Fruit fly (Drosophila melanogaster) whole organism, prepupa: ENCODE data around the gene AGO2.
A peak's percentile ranks its signal among the peaks of the same experiment; 100 is the strongest.

ENCODE experiments used
- Blimp-1 ChIP-seq: fragments of 200-800 bp; sonication (Bioruptor generic); optimal IDR thresholded peaks from 3 replicates; lab custom pipeline; 2017; ENCODE audit warnings: missing biosample characterization, missing genetic modification characterization, mild to moderate bottlenecking, moderate library complexity, missing genetic modification reagents
- CG10631 ChIP-seq: fragments of 200-800 bp; sonication (Bioruptor generic); optimal IDR thresholded peaks from 2 replicates; lab custom pipeline; 2016; ENCODE audit warnings: missing biosample characterization, missing genetic modification characterization
- CG10669 ChIP-seq: fragments of 200-800 bp; sonication (Bioruptor generic); optimal IDR thresholded peaks from 3 replicates; lab custom pipeline; 2018; ENCODE audit warnings: missing biosample characterization, mild to moderate bottlenecking, missing genetic modification characterization, moderate library complexity
- CG11294 ChIP-seq: fragments of 200-800 bp; sonication (Bioruptor generic); IDR thresholded peaks from 2 replicates; pipeline ENCODE4 v1.3.6; 2022; ENCODE audit warnings: missing biosample characterization, missing genetic modification characterization
- CG11902 ChIP-seq: fragments of 200-800 bp; sonication (Bioruptor generic); optimal IDR thresholded peaks from 3 replicates; lab custom pipeline; 2016; ENCODE audit warnings: missing biosample characterization, missing genetic modification characterization
- CG15336 ChIP-seq: fragments of 200-800 bp; sonication (Bioruptor generic); IDR thresholded peaks from 2 replicates; pipeline ENCODE4 v1.3.6; 2022; ENCODE audit warnings: missing biosample characterization, missing genetic modification characterization
- CG1621 ChIP-seq: fragments of 200-800 bp; sonication (Bioruptor generic); optimal IDR thresholded peaks from 3 replicates; lab custom pipeline; 2018; ENCODE audit warnings: missing biosample characterization, mild to moderate bottlenecking, missing genetic modification characterization
- CG16779 ChIP-seq: fragments of 200-800 bp; sonication (Bioruptor generic); optimal IDR thresholded peaks from 3 replicates; lab custom pipeline; 2017; ENCODE audit warnings: missing biosample characterization, mild to moderate bottlenecking, missing genetic modification characterization
- CG31627 ChIP-seq: fragments of 200-800 bp; sonication (Bioruptor generic); optimal IDR thresholded peaks from 3 replicates; lab custom pipeline; 2016; ENCODE audit warnings: missing biosample characterization, missing genetic modification characterization
- CG3919 ChIP-seq: fragments of 200-800 bp; sonication (Bioruptor generic); optimal IDR thresholded peaks from 3 replicates; lab custom pipeline; 2016; ENCODE audit warnings: missing biosample characterization, missing genetic modification characterization
- CG6163 ChIP-seq: fragments of 200-800 bp; sonication (Bioruptor generic); IDR thresholded peaks from 3 replicates; pipeline ENCODE4 v1.3.6; 2022; ENCODE audit warnings: missing biosample characterization, missing genetic modification characterization
- CG6808 ChIP-seq: fragments of 200-800 bp; sonication (Bioruptor generic); optimal IDR thresholded peaks from 3 replicates; lab custom pipeline; 2017; ENCODE audit warnings: missing biosample characterization, missing genetic modification characterization, mild to moderate bottlenecking, moderate library complexity, missing genetic modification reagents
- CG6854 ChIP-seq: fragments of 200-800 bp; sonication (Bioruptor generic); optimal IDR thresholded peaks from 2 replicates; lab custom pipeline; 2017; ENCODE audit warnings: missing biosample characterization, mild to moderate bottlenecking, missing genetic modification characterization
- CG7368 ChIP-seq: fragments of 200-800 bp; sonication (Bioruptor generic); optimal IDR thresholded peaks from 3 replicates; lab custom pipeline; 2016; ENCODE audit warnings: missing biosample characterization, missing genetic modification characterization
- CG8119 ChIP-seq: fragments of 200-800 bp; sonication (Bioruptor generic); IDR thresholded peaks from 3 replicates; pipeline ENCODE4 v1.3.6; 2022; ENCODE audit warnings: missing biosample characterization, missing genetic modification characterization
- CG8319 ChIP-seq: fragments of 200-800 bp; sonication (Bioruptor generic); optimal IDR thresholded peaks from 3 replicates; lab custom pipeline; 2016; ENCODE audit warnings: missing biosample characterization, missing genetic modification characterization
- CG8632 ChIP-seq: fragments of 200-800 bp; sonication (Bioruptor generic); optimal IDR thresholded peaks from 3 replicates; lab custom pipeline; 2016; ENCODE audit warnings: missing biosample characterization, missing genetic modification characterization
- Eip75B ChIP-seq: fragments of 200-800 bp; sonication (Bioruptor generic); optimal IDR thresholded peaks from 3 replicates; lab custom pipeline; 2016; ENCODE audit warnings: missing biosample characterization, missing genetic modification characterization
- Eip78C ChIP-seq: fragments of 200-800 bp; sonication (Bioruptor generic); peaks from one replicate; lab custom pipeline; 2016; ENCODE audit warnings: missing biosample characterization, missing genetic modification characterization
- Eip93F ChIP-seq: fragments of 200-800 bp; sonication (Bioruptor generic); optimal IDR thresholded peaks from 2 replicates; lab custom pipeline; 2016; ENCODE audit warnings: missing biosample characterization, mild to moderate bottlenecking, missing genetic modification characterization
- Ets96B ChIP-seq: fragments of 200-800 bp; optimal IDR thresholded peaks from 2 replicates; lab custom pipeline; 2019; ENCODE audit warnings: missing biosample characterization, mild to moderate bottlenecking, missing genetic modification characterization, moderate library complexity
- Hr38 ChIP-seq: sonication (Bioruptor generic); optimal IDR thresholded peaks from 2 replicates; lab custom pipeline; 2016; ENCODE audit warnings: missing biosample characterization, missing genetic modification characterization
- Hr4 ChIP-seq: fragments of 200-800 bp; sonication (Bioruptor generic); optimal IDR thresholded peaks from 3 replicates; lab custom pipeline; 2016; ENCODE audit warnings: missing biosample characterization, missing genetic modification characterization
- Lpt ChIP-seq: fragments of 200-800 bp; sonication (Bioruptor generic); optimal IDR thresholded peaks from 3 replicates; lab custom pipeline; 2016; ENCODE audit warnings: missing biosample characterization, missing genetic modification characterization
- Met ChIP-seq: fragments of 200-800 bp; sonication (Bioruptor generic); optimal IDR thresholded peaks from 3 replicates; lab custom pipeline; 2016; ENCODE audit warnings: missing biosample characterization, missing genetic modification characterization
- OdsH ChIP-seq: fragments of 200-800 bp; sonication (Bioruptor generic); optimal IDR thresholded peaks from 3 replicates; lab custom pipeline; 2016; ENCODE audit warnings: missing biosample characterization, missing genetic modification characterization
- Sox102F ChIP-seq: fragments of 200-800 bp; sonication (Bioruptor generic); optimal IDR thresholded peaks from 2 replicates; lab custom pipeline; 2016; ENCODE audit warnings: missing biosample characterization, mild to moderate bottlenecking, missing genetic modification characterization
- Sox15 ChIP-seq: fragments of 200-800 bp; sonication (Bioruptor generic); optimal IDR thresholded peaks from 3 replicates; lab custom pipeline; 2016; ENCODE audit warnings: missing biosample characterization, missing genetic modification characterization
- achi ChIP-seq: fragments of 200-800 bp; sonication (Bioruptor generic); optimal IDR thresholded peaks from 3 replicates; lab custom pipeline; 2016; ENCODE audit warnings: missing biosample characterization, missing genetic modification characterization
- acj6 ChIP-seq: fragments of 200-800 bp; sonication (Bioruptor generic); optimal IDR thresholded peaks from 3 replicates; lab custom pipeline; 2016; ENCODE audit warnings: missing biosample characterization, missing genetic modification characterization
- cyc ChIP-seq: fragments of 200-800 bp; sonication (Bioruptor generic); optimal IDR thresholded peaks from 3 replicates; lab custom pipeline; 2016; ENCODE audit warnings: missing biosample characterization, missing genetic modification characterization
- dac ChIP-seq: fragments of 200-800 bp; sonication (Bioruptor generic); optimal IDR thresholded peaks from 2 replicates; lab custom pipeline; 2017; ENCODE audit warnings: missing biosample characterization, mild to moderate bottlenecking, missing genetic modification characterization
- eg ChIP-seq: fragments of 200-800 bp; sonication (Bioruptor generic); IDR thresholded peaks from 3 replicates; pipeline ENCODE4 v1.3.6; 2022; ENCODE audit warnings: missing biosample characterization, missing genetic modification characterization
- esn ChIP-seq: fragments of 200-800 bp; sonication (Bioruptor generic); optimal IDR thresholded peaks from 2 replicates; lab custom pipeline; 2016; ENCODE audit warnings: missing biosample characterization, mild to moderate bottlenecking, missing genetic modification characterization, moderate library complexity
- fkh ChIP-seq: fragments of 200-800 bp; sonication (Bioruptor generic); optimal IDR thresholded peaks from 3 replicates; lab custom pipeline; 2017; ENCODE audit warnings: missing biosample characterization, mild to moderate bottlenecking, missing genetic modification characterization, moderate library complexity
- lz ChIP-seq: fragments of 200-800 bp; sonication (Bioruptor generic); optimal IDR thresholded peaks from 3 replicates; lab custom pipeline; 2016; ENCODE audit warnings: missing biosample characterization, missing genetic modification characterization
- net ChIP-seq: fragments of 200-800 bp; sonication (Bioruptor generic); optimal IDR thresholded peaks from 3 replicates; lab custom pipeline; 2016; ENCODE audit warnings: missing biosample characterization, missing genetic modification characterization
- pdm3 ChIP-seq: fragments of 200-800 bp; sonication (Bioruptor generic); optimal IDR thresholded peaks from 3 replicates; lab custom pipeline; 2016; ENCODE audit warnings: missing biosample characterization, missing genetic modification characterization
- ss ChIP-seq, 2 experiments: fragments of 200-800 bp; sonication (Bioruptor generic); optimal IDR thresholded peaks; 2 replicates in 1 of 2; 3 replicates in 1 of 2; lab custom pipeline; 2017 to 2018; ENCODE audit warnings: mild to moderate bottlenecking in 2 of 2, missing biosample characterization in 2 of 2, missing genetic modification characterization in 2 of 2, moderate library complexity in 1 of 2
- topi ChIP-seq: fragments of 200-800 bp; sonication (Bioruptor generic); optimal IDR thresholded peaks from 3 replicates; lab custom pipeline; 2016; ENCODE audit warnings: missing biosample characterization, missing genetic modification characterization
- vri ChIP-seq: fragments of 200-800 bp; sonication (Bioruptor generic); optimal IDR thresholded peaks from 3 replicates; lab custom pipeline; 2016; ENCODE audit warnings: missing biosample characterization, mild to moderate bottlenecking, missing genetic modification characterization

The AGO2 gene

DNA sequence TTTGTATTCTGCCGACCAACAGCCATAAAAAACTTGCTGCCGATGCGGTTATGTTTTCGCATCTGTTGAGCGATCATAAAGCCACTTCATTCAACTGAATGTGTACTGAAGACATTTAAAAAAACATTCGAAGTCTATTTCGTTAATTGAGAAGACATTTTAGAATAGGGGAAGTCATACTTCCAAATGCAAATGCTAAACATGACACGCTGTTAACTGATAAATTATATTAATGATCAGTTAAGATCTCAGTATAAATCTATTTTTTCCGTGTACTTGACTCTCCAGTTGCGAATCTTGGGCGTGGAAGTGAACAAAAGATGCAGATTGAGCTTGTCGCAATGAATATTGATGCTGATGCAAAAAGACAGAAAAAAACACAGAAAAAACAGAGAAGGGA, 42.1 kb downstream of the AGO2 start (continued):
- peak; percentile 55 for TF ChIP-seq CG3919 (GFP tag; lab: Kevin White, UChicago)
- TF ChIP-seq OdsH = peak; percentile 49
- TF ChIP-seq CG10669 (GFP tag; lab: Kevin White, UChicago) = peak; percentile 38
- TF ChIP-seq CG11294 (GFP tag; lab: Robert Waterston, UW) = no peak
- peak; percentile 47 for TF ChIP-seq Ets96B (tag; lab: Kevin White, UChicago)
- TF ChIP-seq eg (GFP tag; lab: Robert Waterston, UW) = 0 out of 3 replicates have a peak, but pooled peaks have one; percentile 21
- TF ChIP-seq CG8119 (GFP tag; lab: Robert Waterston, UW) = no peak
- TF ChIP-seq net (GFP tag; lab: Kevin White, UChicago) = peak; percentile 21
- no peak for TF ChIP-seq esn (GFP tag; lab: Kevin White, UChicago)
- no peak for TF ChIP-seq Hr4 (GFP tag; lab: Kevin White, UChicago)
- peak; percentile 14 for TF ChIP-seq CG1621 (tag; lab: Kevin White, UChicago)
- TF ChIP-seq CG10631 (GFP tag; lab: Kevin White, UChicago) = peak; percentile 18
- TF ChIP-seq CG31627 (GFP tag; lab: Kevin White, UChicago) = no peak
- no peak; the same call in 1 of the 2 replicates for TF ChIP-seq CG15336 (GFP tag; lab: Robert Waterston, UW)
- peak; percentile 24 for TF ChIP-seq acj6 (GFP tag; lab: Kevin White, UChicago)
- TF ChIP-seq Sox15 = no peak
- no peak for TF ChIP-seq vri
- TF ChIP-seq CG16779 (tag; lab: Kevin White, UChicago) = no peak
- TF ChIP-seq pdm3 (GFP tag; lab: Kevin White, UChicago) = peak; percentile 53
- no peak for TF ChIP-seq cyc (GFP tag; lab: Kevin White, UChicago)
- TF ChIP-seq Blimp-1 (GFP tag; lab: Kevin White, UChicago) = no peak
- peak; percentile 43; the same call in 2 of the 3 replicates for TF ChIP-seq CG6163 (GFP tag; lab: Robert Waterston, UW)
- no peak for TF ChIP-seq dac
- TF ChIP-seq CG7368 (GFP tag; lab: Kevin White, UChicago) = peak; percentile 38
- TF ChIP-seq achi (GFP tag; lab: Kevin White, UChicago) = peak; percentile 25
- TF ChIP-seq CG8632 (GFP tag; lab: Kevin White, UChicago) = no peak
- no peak for TF ChIP-seq topi
- no peak for TF ChIP-seq lz (GFP tag; lab: Kevin White, UChicago)
- TF ChIP-seq CG6808 (GFP tag; lab: Kevin White, UChicago) = no peak

DNA sequence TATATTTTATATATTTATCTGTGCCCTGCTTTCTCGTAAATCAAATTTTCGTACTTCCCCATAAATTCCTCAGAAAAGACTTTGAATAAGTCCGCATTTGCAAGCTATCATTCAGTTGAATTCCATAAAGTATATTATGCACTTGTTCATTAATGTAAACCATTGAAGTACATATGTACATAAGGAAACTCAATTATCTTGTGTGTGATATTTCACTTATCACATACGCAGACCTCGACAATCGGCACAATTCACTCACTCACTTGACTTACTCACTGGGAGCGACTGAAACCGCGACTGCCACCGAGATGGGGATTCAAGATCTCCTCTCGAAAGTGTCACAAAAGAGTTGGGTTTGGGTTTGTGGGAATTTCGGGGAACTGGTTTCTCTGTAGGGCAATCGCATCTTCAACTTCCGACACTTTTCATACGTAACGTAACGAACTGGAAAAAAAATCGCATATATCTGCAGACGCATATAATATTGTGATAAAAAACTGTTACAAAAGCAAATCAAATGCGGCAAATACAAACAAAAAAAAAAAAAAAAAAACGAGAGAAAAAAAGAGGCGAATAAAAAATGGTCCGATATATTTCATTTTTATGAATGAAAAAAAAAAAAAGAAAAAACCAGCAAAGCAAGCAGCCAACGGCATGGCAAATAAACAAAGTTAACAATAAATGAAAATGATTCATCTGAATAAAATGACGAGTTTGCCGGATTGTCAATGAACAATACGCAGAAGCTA, 43.3 kb downstream of the AGO2 start:
- TF ChIP-seq achi (GFP tag; lab: Kevin White, UChicago) (peak; percentile 7), eg (GFP tag; lab: Robert Waterston, UW) (no peak), Blimp-1 (GFP tag; lab: Kevin White, UChicago) (peak; percentile 40), Lpt (GFP tag; lab: Kevin White, UChicago) (no peak), Sox102F (GFP tag; lab: Kevin White, UChicago) (peak; percentile 37), Eip75B (peak; percentile 31), Eip93F (GFP tag; lab: Kevin White, UChicago) (peak; percentile 9), Met (GFP tag; lab: Kevin White, UChicago) (peak; percentile 11), CG3919 (GFP tag; lab: Kevin White, UChicago) (no peak), ss (GFP tag; optimal IDR thresholded peaks at IDR 0.05; lab: Kevin White, UChicago) (peak in 1 of 2 experiments; percentile 47), CG6808 (GFP tag; lab: Kevin White, UChicago) (peak; percentile 37), CG6854 (GFP tag; lab: Kevin White, UChicago) (peak; percentile 39), vri (peak; percentile 50), Hr38 (GFP tag; lab: Kevin White, UChicago) (no peak), Hr4 (GFP tag; lab: Kevin White, UChicago) (no peak), fkh (GFP tag; lab: Kevin White, UChicago) (peak; percentile 60), CG8319 (GFP tag; lab: Kevin White, UChicago) (no peak), CG11902 (GFP tag; lab: Kevin White, UChicago) (no peak), Eip78C (GFP tag; lab: Kevin White, UChicago) (peak; percentile 78)
- TF ChIP-seq, all 60 proteins: peak for 12
